Worm (Caenorhabditis elegans) whole organism, L4 larva: Measurements from ENCODE around the gene unc-104.
A peak's percentile ranks its signal among the peaks of the same experiment; 100 is the strongest.

ENCODE experiments used
- D1046.2 ChIP-seq: fragments of 200-800 bp; sonication (Bioruptor generic); IDR thresholded peaks from 2 replicates; pipeline ENCODE4 v1.3.6; 2022; ENCODE audit warnings: missing genetic modification characterization, missing compliant biosample characterization
- F10B5.3 ChIP-seq: sonication (generic microtip); optimal IDR thresholded peaks from 2 replicates; lab custom pipeline; 2016; ENCODE audit warnings: mild to moderate bottlenecking, missing genetic modification characterization, missing compliant biosample characterization
- F49E8.2 ChIP-seq: sonication (generic microtip); optimal IDR thresholded peaks from 2 replicates; lab custom pipeline; 2016; ENCODE audit warnings: missing compliant biosample characterization, mild to moderate bottlenecking, missing genetic modification characterization, borderline replicate concordance
- T26A8.4 ChIP-seq: fragments of 200-800 bp; sonication (Bioruptor generic); IDR thresholded peaks from 2 replicates; pipeline ENCODE4 v1.3.6; 2022; ENCODE audit warnings: missing genetic modification characterization, missing compliant biosample characterization
- Y5F2A.4 ChIP-seq: fragments of 200-800 bp; sonication (Bioruptor generic); optimal IDR thresholded peaks from 2 replicates; lab custom pipeline; 2018; ENCODE audit warnings: mild to moderate bottlenecking, missing genetic modification characterization, missing compliant biosample characterization
- Y75B8A.6 ChIP-seq: fragments of 200-800 bp; sonication (Bioruptor generic); IDR thresholded peaks from 2 replicates; pipeline ENCODE4 v1.3.6; 2022; ENCODE audit warnings: missing genetic modification reagents, missing genetic modification characterization, missing compliant biosample characterization
- aha-1 ChIP-seq: fragments of 150-350 bp; peaks from one replicate; lab custom pipeline; 2014; ENCODE audit warnings: missing biosample characterization, missing genetic modification characterization
- ceh-20 ChIP-seq: fragments of 200-800 bp; sonication (Bioruptor generic); IDR thresholded peaks from 2 replicates; pipeline ENCODE4 v1.3.6; 2022; ENCODE audit warnings: missing genetic modification reagents, missing genetic modification characterization, missing compliant biosample characterization
- ceh-28 ChIP-seq: fragments of 150-350 bp; optimal IDR thresholded peaks from 2 replicates; lab custom pipeline; 2014; ENCODE audit warnings: missing biosample characterization, missing genetic modification reagents, missing genetic modification characterization
- ceh-62 ChIP-seq: sonication (generic microtip); optimal IDR thresholded peaks from 2 replicates; lab custom pipeline; 2017; ENCODE audit warnings: missing biosample characterization, missing genetic modification characterization
- cey-2 ChIP-seq: sonication (generic microtip); optimal IDR thresholded peaks from 3 replicates; lab custom pipeline; 2017; ENCODE audit warnings: missing genetic modification characterization, mild to moderate bottlenecking, missing compliant biosample characterization, antibody characterized with exemption, borderline replicate concordance; ENCODE audit not compliant: insufficient read depth
- daf-12 ChIP-seq: fragments of 150-350 bp; optimal IDR thresholded peaks from 2 replicates; lab custom pipeline; 2014; ENCODE audit warnings: missing biosample characterization, missing genetic modification reagents, missing genetic modification characterization
- daf-8 ChIP-seq: fragments of 200-800 bp; sonication (Bioruptor generic); IDR thresholded peaks from 2 replicates; pipeline ENCODE4 v1.3.6; 2022; ENCODE audit warnings: missing genetic modification characterization, missing compliant biosample characterization
- dmd-6 ChIP-seq: fragments of 200-800 bp; sonication (Bioruptor generic); IDR thresholded peaks from 2 replicates; pipeline ENCODE4 v1.3.6; 2022; ENCODE audit warnings: missing genetic modification reagents, missing genetic modification characterization, missing compliant biosample characterization
- dpl-1 ChIP-seq: fragments of 150-350 bp; optimal IDR thresholded peaks from 2 replicates; lab custom pipeline; 2014; ENCODE audit warnings: missing biosample characterization, missing genetic modification reagents, missing genetic modification characterization
- dve-1 ChIP-seq: sonication (generic microtip); optimal IDR thresholded peaks from 2 replicates; lab custom pipeline; 2017; ENCODE audit warnings: antibody characterized with exemption, mild to moderate bottlenecking, missing genetic modification characterization, missing compliant biosample characterization; ENCODE audit not compliant: insufficient read depth
- egl-27 ChIP-seq: sonication (generic microtip); optimal IDR thresholded peaks from 3 replicates; lab custom pipeline; 2017; ENCODE audit warnings: missing biosample characterization, missing genetic modification reagents, missing genetic modification characterization
- egl-43 ChIP-seq: fragments of 200-800 bp; sonication (Bioruptor generic); IDR thresholded peaks from 2 replicates; pipeline ENCODE4 v1.3.6; 2022; ENCODE audit warnings: missing genetic modification reagents, missing genetic modification characterization, missing compliant biosample characterization
- fkh-10 ChIP-seq: fragments of 150-350 bp; optimal IDR thresholded peaks from 2 replicates; lab custom pipeline; 2014; ENCODE audit warnings: missing biosample characterization, missing genetic modification reagents, missing genetic modification characterization
- fos-1 ChIP-seq: fragments of 150-350 bp; optimal IDR thresholded peaks from 2 replicates; lab custom pipeline; 2014; ENCODE audit warnings: missing biosample characterization, missing genetic modification characterization
- hlh-11 ChIP-seq: fragments of 200-800 bp; sonication (Bioruptor generic); optimal IDR thresholded peaks from 2 replicates; lab custom pipeline; 2018; ENCODE audit warnings: mild to moderate bottlenecking, missing genetic modification characterization, missing compliant biosample characterization
- hlh-30 ChIP-seq: sonication (generic microtip); optimal IDR thresholded peaks from 2 replicates; lab custom pipeline; 2017; ENCODE audit warnings: antibody characterized with exemption, mild to moderate bottlenecking, missing genetic modification characterization, missing compliant biosample characterization; ENCODE audit not compliant: insufficient read depth
- hmg-1.1 ChIP-seq: fragments of 200-800 bp; sonication (Bioruptor generic); IDR thresholded peaks from 2 replicates; pipeline ENCODE4 v1.3.6; 2022; ENCODE audit warnings: missing genetic modification reagents, missing genetic modification characterization, missing compliant biosample characterization
- lim-7 ChIP-seq: fragments of 200-800 bp; sonication (Bioruptor generic); IDR thresholded peaks from 2 replicates; pipeline ENCODE4 v1.3.6; 2022; ENCODE audit warnings: missing genetic modification characterization, missing compliant biosample characterization
- lin-29 ChIP-seq: fragments of 200-800 bp; sonication (Bioruptor generic); IDR thresholded peaks from 2 replicates; pipeline ENCODE4 v1.3.6; 2022; ENCODE audit warnings: missing genetic modification reagents, missing genetic modification characterization, missing compliant biosample characterization
- mdl-1 ChIP-seq, 2 experiments: fragments of 150-350 bp in 1 of 2; sonication (generic microtip) in 1 of 2; optimal IDR thresholded peaks; 2 replicates each; lab custom pipeline; 2014 to 2017; ENCODE audit warnings: missing biosample characterization in 2 of 2, missing genetic modification characterization in 2 of 2
- mes-2 ChIP-seq: sonication (generic microtip); optimal IDR thresholded peaks from 2 replicates; lab custom pipeline; 2016; ENCODE audit warnings: missing genotype, mild to moderate bottlenecking, missing genetic modification characterization, missing compliant biosample characterization; ENCODE audit not compliant: poor library complexity, severe bottlenecking
- mxl-3 ChIP-seq: fragments of 200-800 bp; sonication (Bioruptor generic); optimal IDR thresholded peaks from 2 replicates; lab custom pipeline; 2018; ENCODE audit warnings: mild to moderate bottlenecking, missing genetic modification characterization, missing compliant biosample characterization
- nhr-10 ChIP-seq: fragments of 150-350 bp; optimal IDR thresholded peaks from 2 replicates; lab custom pipeline; 2014; ENCODE audit warnings: missing biosample characterization, missing genetic modification characterization
- nhr-102 ChIP-seq: sonication (generic microtip); optimal IDR thresholded peaks from 2 replicates; lab custom pipeline; 2016; ENCODE audit warnings: mild to moderate bottlenecking, missing genetic modification characterization, moderate library complexity, missing compliant biosample characterization
- nhr-11 ChIP-seq: fragments of 150-350 bp; optimal IDR thresholded peaks from 2 replicates; lab custom pipeline; 2014; ENCODE audit warnings: missing biosample characterization, missing genetic modification characterization
- nhr-237 ChIP-seq: sonication (generic microtip); optimal IDR thresholded peaks from 2 replicates; lab custom pipeline; 2017; ENCODE audit warnings: missing biosample characterization, missing genetic modification characterization
- nhr-28 ChIP-seq: fragments of 150-350 bp; optimal IDR thresholded peaks from 2 replicates; lab custom pipeline; 2014; ENCODE audit warnings: missing biosample characterization, missing genetic modification characterization
- nhr-41 ChIP-seq: fragments of 200-800 bp; sonication (Bioruptor generic); IDR thresholded peaks from 2 replicates; pipeline ENCODE4 v1.3.6; 2022; ENCODE audit warnings: missing genetic modification reagents, missing genetic modification characterization, missing compliant biosample characterization
- nhr-76 ChIP-seq: fragments of 150-350 bp; optimal IDR thresholded peaks from 2 replicates; lab custom pipeline; 2014; ENCODE audit warnings: missing biosample characterization, missing genetic modification characterization
- pha-4 ChIP-seq, 2 experiments: fragments of 150-350 bp in 1 of 2; fragments of 200-800 bp in 1 of 2; sonication (Bioruptor generic) in 1 of 2; IDR thresholded peaks in 1 of 2; optimal IDR thresholded peaks in 1 of 2; 2 replicates each; pipeline versions ENCODE4 v1.3.6 to Lab custom; 2014 to 2022; ENCODE audit warnings: missing genetic modification characterization in 2 of 2, missing genetic modification reagents in 2 of 2, missing biosample characterization in 1 of 2, missing compliant biosample characterization in 1 of 2
- php-3 ChIP-seq: fragments of 200-800 bp; sonication (Bioruptor generic); IDR thresholded peaks from 2 replicates; pipeline ENCODE4 v1.3.6; 2022; ENCODE audit warnings: missing genetic modification reagents, missing genetic modification characterization, missing compliant biosample characterization
- pqm-1 ChIP-seq: sonication (generic microtip); optimal IDR thresholded peaks from 2 replicates; lab custom pipeline; 2017; ENCODE audit warnings: missing biosample characterization, missing genetic modification characterization
- rbr-2 ChIP-seq: sonication (generic microtip); optimal IDR thresholded peaks from 2 replicates; lab custom pipeline; 2016; ENCODE audit warnings: missing genotype, missing genetic modification characterization, missing compliant biosample characterization
- saeg-2 ChIP-seq: fragments of 200-800 bp; sonication (Bioruptor generic); IDR thresholded peaks from 2 replicates; pipeline ENCODE4 v1.3.6; 2022; ENCODE audit warnings: missing genetic modification reagents, missing genetic modification characterization, missing compliant biosample characterization
- spr-1 ChIP-seq: sonication (generic microtip); optimal IDR thresholded peaks from 2 replicates; lab custom pipeline; 2016; ENCODE audit warnings: mild to moderate bottlenecking, missing genetic modification characterization, missing compliant biosample characterization
- unc-62 ChIP-seq, 3 experiments: fragments of 150-350 bp in 1 of 3; sonication (generic microtip); optimal IDR thresholded peaks in 2 of 3; peaks in 1 of 3; 1 replicate in 1 of 3; 2 replicates in 2 of 3; lab custom pipeline; 2014 to 2017; ENCODE audit warnings: missing biosample characterization in 3 of 3, missing genetic modification characterization in 3 of 3, missing genetic modification reagents in 3 of 3, missing genotype in 1 of 3
- vab-7 ChIP-seq: fragments of 200-800 bp; sonication (Bioruptor generic); IDR thresholded peaks from 2 replicates; pipeline ENCODE4 v1.3.6; 2022; ENCODE audit warnings: missing genetic modification reagents, missing genetic modification characterization, missing compliant biosample characterization
- zip-11 ChIP-seq: fragments of 200-800 bp; sonication (Bioruptor generic); IDR thresholded peaks from 2 replicates; pipeline ENCODE4 v1.3.6; 2022; ENCODE audit warnings: missing genetic modification characterization, missing compliant biosample characterization
- zip-2 ChIP-seq: fragments of 150-350 bp; optimal IDR thresholded peaks from 2 replicates; lab custom pipeline; 2014; ENCODE audit warnings: missing biosample characterization, missing genetic modification characterization
- ztf-11 ChIP-seq: fragments of 150-350 bp; optimal IDR thresholded peaks from 2 replicates; lab custom pipeline; 2014; ENCODE audit warnings: missing biosample characterization, missing genetic modification characterization

The unc-104 gene

ce11 chrII:7022370-7023001 is 27.7 kb downstream of the unc-104 start, which contains the start of the genes lst-6 and lst-5 (continued):
- no peak for TF ChIP-seq nhr-11 (tag; lab: Kevin White, UChicago)
- no peak for TF ChIP-seq ceh-62 (tag; lab: Kevin White, UChicago)
- no peak for TF ChIP-seq nhr-10
- no peak for TF ChIP-seq D1046.2
- peak; percentile 50 for TF ChIP-seq nhr-28
- TF ChIP-seq unc-62 (GFP tag; optimal IDR thresholded peaks at IDR 0.05 in 1 of 2; lab: Kevin White, UChicago): no peak
- no peak for TF ChIP-seq unc-62 (tag; optimal IDR thresholded peaks at IDR 0.05; lab: Kevin White, UChicago)
- no peak for TF ChIP-seq pha-4 (GFP tag; IDR thresholded peaks at IDR 0.05; lab: Robert Waterston, UW)
- TF ChIP-seq pha-4 (tag; optimal IDR thresholded peaks at IDR 0.05; lab: Kevin White, UChicago): no peak
- TF ChIP-seq lim-7 (GFP tag; lab: Robert Waterston, UW): no peak
- TF ChIP-seq hlh-11 (tag; lab: Kevin White, UChicago): peak; percentile 73
- no peak for TF ChIP-seq egl-27 (tag; lab: Kevin White, UChicago)
- TF ChIP-seq nhr-41 (GFP tag; lab: Robert Waterston, UW): no peak
- TF ChIP-seq daf-8 (GFP tag; lab: Robert Waterston, UW): no peak
- no peak for TF ChIP-seq ceh-20 (GFP tag; lab: Robert Waterston, UW)
- no peak for TF ChIP-seq nhr-102 (tag; lab: Kevin White, UChicago)
- TF ChIP-seq F49E8.2 (tag; lab: Kevin White, UChicago): no peak
- TF ChIP-seq F10B5.3 (tag; lab: Kevin White, UChicago): no peak
- TF ChIP-seq ceh-28: no peak
- TF ChIP-seq dve-1 (tag; lab: Kevin White, UChicago): peak; percentile 55
- TF ChIP-seq dpl-1 (GFP tag; lab: Kevin White, UChicago): peak; percentile 66
- TF ChIP-seq Y5F2A.4 (GFP tag; lab: Kevin White, UChicago): no peak
- no peak for TF ChIP-seq daf-12 (tag; lab: Kevin White, UChicago)
- no peak for TF ChIP-seq nhr-237 (tag; lab: Kevin White, UChicago)
- no peak for TF ChIP-seq saeg-2
- TF ChIP-seq aha-1 (tag; lab: Kevin White, UChicago): peak; percentile 62
- TF ChIP-seq mes-2 (tag; lab: Kevin White, UChicago): peak; percentile 71
- TF ChIP-seq hlh-30 (tag; lab: Kevin White, UChicago): peak; percentile 74
- no peak for TF ChIP-seq fos-1 (tag; lab: Kevin White, UChicago)
- TF ChIP-seq lin-29 (GFP tag; lab: Robert Waterston, UW): no peak
- TF ChIP-seq pqm-1 (tag; lab: Kevin White, UChicago): peak; percentile 68
- no peak for TF ChIP-seq cey-2 (tag; lab: Kevin White, UChicago)
- TF ChIP-seq nhr-76 (tag; lab: Kevin White, UChicago): no peak
- TF ChIP-seq hmg-1.1 (GFP tag; lab: Robert Waterston, UW): no peak
- peak; percentile 19 for TF ChIP-seq mxl-3
- TF ChIP-seq zip-2 (tag; lab: Kevin White, UChicago): no peak
- peak; percentile 8 for TF ChIP-seq spr-1 (tag; lab: Kevin White, UChicago)
- TF ChIP-seq T26A8.4 (GFP tag; lab: Robert Waterston, UW): no peak
- no peak for TF ChIP-seq zip-11
- TF ChIP-seq rbr-2 (tag; lab: Kevin White, UChicago): peak; percentile 70
- TF ChIP-seq egl-43: no peak
- no peak for TF ChIP-seq ztf-11 (tag; lab: Kevin White, UChicago)
- TF ChIP-seq vab-7: no peak
- peak; percentile 53 for TF ChIP-seq fkh-10 (GFP tag; lab: Kevin White, UChicago)
- TF ChIP-seq dmd-6 (GFP tag; lab: Robert Waterston, UW): peak; percentile 58; the same call in 1 of the 2 replicates
- TF ChIP-seq Y75B8A.6: no peak
- peak in 1 of 2 experiments; percentile 34 for TF ChIP-seq mdl-1 (tag; optimal IDR thresholded peaks at IDR 0.05; lab: Kevin White, UChicago)
- peak; percentile 38; the same call in 1 of the 2 replicates for TF ChIP-seq php-3 (GFP tag; lab: Robert Waterston, UW)
